Worm (Caenorhabditis elegans) whole organism, L2 larva: Measurements from ENCODE around the gene tnt-2.
A peak's percentile ranks its signal among the peaks of the same experiment; 100 is the strongest.

Experiments used
- snpc-4 ChIP-seq: fragments of 150-350 bp; optimal IDR thresholded peaks from 2 replicates; lab custom pipeline; 2014; ENCODE audit warnings: missing biosample characterization, missing genetic modification characterization
- unc-62 ChIP-seq: fragments of 150-350 bp; optimal IDR thresholded peaks from 2 replicates; lab custom pipeline; 2014; ENCODE audit warnings: missing biosample characterization, missing genetic modification reagents, missing genetic modification characterization

DNA sequence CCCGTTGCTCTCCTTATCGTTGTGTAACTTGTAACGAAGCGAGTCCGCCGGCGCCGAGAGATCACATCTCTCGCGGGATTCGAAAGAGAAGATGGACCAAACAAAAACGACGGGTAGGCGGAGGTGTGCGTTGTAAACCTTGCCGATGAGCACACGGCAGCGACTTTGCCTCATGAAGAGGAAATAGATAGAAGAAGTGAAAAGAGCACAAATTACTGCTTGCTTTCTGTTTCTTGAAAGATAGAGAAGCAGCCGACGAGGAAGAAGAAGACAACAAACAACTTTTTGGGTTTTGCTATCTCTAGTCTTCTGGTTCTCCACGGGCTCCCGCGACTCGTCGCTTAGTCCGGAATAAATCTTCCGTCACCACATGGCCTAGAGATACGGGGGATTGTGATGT lies 490 bp upstream of the tnt-2 start:
- no peak for TF ChIP-seq unc-62 (GFP tag; lab: Kevin White, UChicago)
- peak; percentile 33 for TF ChIP-seq snpc-4 (tag; lab: Kevin White, UChicago)
